Fruit fly (Drosophila melanogaster): ENCODE data around the gene Prosalpha6T.

DNA sequence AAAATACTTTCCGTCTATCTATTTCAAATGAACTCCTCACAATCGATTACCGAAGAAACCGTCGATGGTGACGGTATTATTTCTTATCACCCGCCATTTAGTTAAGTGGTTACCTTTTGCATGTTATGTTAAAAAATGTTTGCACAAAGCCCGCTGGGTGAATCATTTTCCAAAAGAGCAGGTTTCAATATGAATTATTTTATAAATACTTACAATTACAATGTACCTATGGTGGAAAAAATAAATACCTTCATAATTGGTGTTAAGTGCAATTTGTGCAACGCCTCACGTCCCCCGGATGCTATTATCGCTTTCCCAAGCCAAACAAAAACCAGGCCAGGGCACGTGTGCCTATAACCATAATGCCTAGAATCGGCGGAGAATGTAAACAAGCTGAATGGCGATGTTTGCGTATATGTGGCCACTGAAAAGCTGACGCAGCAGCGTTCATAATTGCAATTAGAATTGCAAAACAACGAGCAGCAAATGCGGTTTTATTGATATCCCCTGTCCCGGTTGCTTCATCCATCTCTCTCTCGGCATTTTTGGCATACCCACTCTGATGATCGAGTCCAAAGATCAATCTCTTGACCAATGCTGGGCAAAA, 24.9 kb upstream of the Prosalpha6T start:
- no peak for TF ChIP-seq pdm3 (GFP tag; optimal IDR thresholded peaks at IDR 0.05)
- no peak for TF ChIP-seq Gug (GFP tag; IDR thresholded peaks at IDR 0.05)
- TF ChIP-seq CG6792 (GFP tag; optimal IDR thresholded peaks at IDR 0.05), result no peak
- TF ChIP-seq fkh (GFP tag; optimal IDR thresholded peaks at IDR 0.05), result no peak
- TF ChIP-seq achi (GFP tag; optimal IDR thresholded peaks at IDR 0.05), result no peak
- TF ChIP-seq CG9139 (GFP tag; optimal IDR thresholded peaks at IDR 0.05), result no peak
- TF ChIP-seq Sox102F (GFP tag; optimal IDR thresholded peaks at IDR 0.05), result no peak

All from whole organism, prepupa.